Worm (Caenorhabditis elegans) whole organism, midembryonic: ENCODE results near the gene R12B2.3.

ENCODE experiments used
- T22C8.4 ChIP-seq: fragments of 200-800 bp; sonication (Bioruptor generic); IDR thresholded peaks from 2 replicates; pipeline ENCODE4 v1.3.6; 2022; ENCODE audit warnings: missing genetic modification characterization, missing compliant biosample characterization
- med-1 ChIP-seq: sonication (generic microtip); optimal IDR thresholded peaks from 2 replicates; lab custom pipeline; 2017; ENCODE audit warnings: missing genetic modification characterization, mild to moderate bottlenecking, missing compliant biosample characterization, antibody characterized with exemption, missing genetic modification reagents; ENCODE audit not compliant: insufficient read depth

DNA sequence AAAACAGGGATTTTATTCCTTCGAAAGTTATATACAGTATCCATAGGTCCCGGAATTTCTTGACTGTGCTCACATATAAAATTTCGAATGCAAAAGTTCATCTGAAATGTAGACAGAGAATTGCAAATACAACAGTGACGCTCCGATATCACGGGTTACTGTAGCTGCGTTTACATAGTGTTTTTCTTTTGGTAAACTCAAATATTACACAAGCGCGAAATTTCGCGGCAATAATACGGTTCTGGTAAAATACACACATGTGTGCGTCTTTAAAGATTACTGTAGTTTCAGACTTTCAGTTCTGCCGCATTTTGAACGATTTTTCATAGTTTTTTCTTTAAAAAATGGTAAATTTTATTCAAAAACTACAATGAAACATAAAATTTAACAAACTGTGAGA, 14.8 kb upstream of the R12B2.3 start, which contains the start of gene rev-3:
- no peak for TF ChIP-seq med-1
- no peak for TF ChIP-seq T22C8.4 (GFP tag; lab: Robert Waterston, UW)
